Worm (Caenorhabditis elegans) whole organism, L3 larva: ENCODE data around the gene ZK632.4.

Experiments
- R02D3.7 ChIP-seq: fragments of 150-350 bp; optimal IDR thresholded peaks from 2 replicates; lab custom pipeline; 2014; ENCODE audit warnings: missing biosample characterization, missing genetic modification characterization
- ZK546.5 ChIP-seq: sonication (generic microtip); optimal IDR thresholded peaks from 2 replicates; lab custom pipeline; 2017; ENCODE audit warnings: missing biosample characterization, missing genetic modification characterization
- aly-2 ChIP-seq: fragments of 150-350 bp; optimal IDR thresholded peaks from 2 replicates; lab custom pipeline; 2014; ENCODE audit warnings: missing biosample characterization, missing genetic modification characterization
- ama-1 ChIP-seq: fragments of 150-350 bp; optimal IDR thresholded peaks from 2 replicates; lab custom pipeline; 2018
- ceh-16 ChIP-seq: sonication (generic microtip); optimal IDR thresholded peaks from 2 replicates; lab custom pipeline; 2017; ENCODE audit warnings: missing biosample characterization, missing genetic modification characterization
- ceh-28 ChIP-seq: fragments of 150-350 bp; optimal IDR thresholded peaks from 2 replicates; lab custom pipeline; 2014; ENCODE audit warnings: missing biosample characterization, missing genetic modification reagents, missing genetic modification characterization
- ceh-82 ChIP-seq: fragments of 150-350 bp; optimal IDR thresholded peaks from 2 replicates; lab custom pipeline; 2014; ENCODE audit warnings: missing biosample characterization, missing genetic modification characterization
- ceh-9 ChIP-seq: sonication (generic microtip); optimal IDR thresholded peaks from 2 replicates; lab custom pipeline; 2018; ENCODE audit warnings: missing biosample characterization, missing genetic modification characterization
- daf-12 ChIP-seq: fragments of 150-350 bp; optimal IDR thresholded peaks from 2 replicates; lab custom pipeline; 2014; ENCODE audit warnings: missing biosample characterization, missing genetic modification reagents, missing genetic modification characterization
- egl-27 ChIP-seq: sonication (generic microtip); optimal IDR thresholded peaks from 4 replicates; lab custom pipeline; 2017; ENCODE audit warnings: missing biosample characterization, missing genetic modification reagents, missing genetic modification characterization
- egl-5 ChIP-seq: fragments of 150-350 bp; optimal IDR thresholded peaks from 2 replicates; lab custom pipeline; 2017; ENCODE audit warnings: missing biosample characterization, missing genetic modification reagents, missing genetic modification characterization, inconsistent platforms
- elt-1 ChIP-seq: fragments of 150-350 bp; optimal IDR thresholded peaks from 2 replicates; lab custom pipeline; 2014; ENCODE audit warnings: missing biosample characterization, missing genetic modification characterization
- elt-2 ChIP-seq: sonication (generic microtip); optimal IDR thresholded peaks from 2 replicates; lab custom pipeline; 2016; ENCODE audit warnings: missing genetic modification reagents, mild to moderate bottlenecking, missing genetic modification characterization, missing compliant biosample characterization
- elt-3 ChIP-seq, 3 experiments: fragments of 150-350 bp in 1 of 3; sonication (generic microtip) in 2 of 3; optimal IDR thresholded peaks; 2 replicates in 2 of 3; 4 replicates in 1 of 3; lab custom pipeline; 2014 to 2017; ENCODE audit warnings: missing biosample characterization in 3 of 3, missing genetic modification characterization in 3 of 3
- eor-1 ChIP-seq, 2 experiments: fragments of 150-350 bp; optimal IDR thresholded peaks; 2 replicates each; lab custom pipeline; 2014 to 2018; ENCODE audit warnings: missing biosample characterization in 2 of 2, missing genetic modification characterization in 2 of 2
- fkh-10 ChIP-seq: sonication (generic microtip); optimal IDR thresholded peaks from 2 replicates; lab custom pipeline; 2017; ENCODE audit warnings: missing biosample characterization, missing genetic modification reagents, missing genetic modification characterization
- fkh-2 ChIP-seq: fragments of 150-350 bp; optimal IDR thresholded peaks from 2 replicates; lab custom pipeline; 2014; ENCODE audit warnings: missing biosample characterization, missing genetic modification reagents, missing genetic modification characterization
- hmg-11 ChIP-seq: sonication (generic microtip); optimal IDR thresholded peaks from 2 replicates; lab custom pipeline; 2016; ENCODE audit warnings: missing genetic modification characterization, missing compliant biosample characterization
- jun-1 ChIP-seq: fragments of 150-350 bp; optimal IDR thresholded peaks from 2 replicates; lab custom pipeline; 2014; ENCODE audit warnings: missing biosample characterization, missing genetic modification reagents, missing genetic modification characterization
- lin-15B ChIP-seq: fragments of 150-350 bp; optimal IDR thresholded peaks from 2 replicates; lab custom pipeline; 2014; ENCODE audit warnings: missing biosample characterization, missing genetic modification characterization
- lin-39 ChIP-seq: fragments of 150-350 bp; optimal IDR thresholded peaks from 2 replicates; lab custom pipeline; 2018; ENCODE audit warnings: missing biosample characterization, missing genetic modification reagents, missing genetic modification characterization
- lsy-12 ChIP-seq: sonication (generic microtip); optimal IDR thresholded peaks from 2 replicates; lab custom pipeline; 2016; ENCODE audit warnings: mild to moderate bottlenecking, missing genetic modification characterization, missing compliant biosample characterization
- mdl-1 ChIP-seq: fragments of 150-350 bp; optimal IDR thresholded peaks from 2 replicates; lab custom pipeline; 2014; ENCODE audit warnings: missing biosample characterization, missing genetic modification characterization
- mml-1 ChIP-seq: fragments of 150-350 bp; sonication (generic microtip); optimal IDR thresholded peaks from 3 replicates; lab custom pipeline; 2014; ENCODE audit warnings: missing biosample characterization, missing genetic modification characterization
- nfya-1 ChIP-seq: sonication (generic microtip); optimal IDR thresholded peaks from 2 replicates; lab custom pipeline; 2017; ENCODE audit warnings: missing genetic modification characterization, mild to moderate bottlenecking, missing compliant biosample characterization, antibody characterized with exemption, moderate library complexity; ENCODE audit not compliant: insufficient read depth
- nhr-11 ChIP-seq: fragments of 150-350 bp; optimal IDR thresholded peaks from 2 replicates; lab custom pipeline; 2014; ENCODE audit warnings: missing biosample characterization, missing genetic modification characterization
- nhr-23 ChIP-seq: fragments of 150-350 bp; optimal IDR thresholded peaks from 2 replicates; lab custom pipeline; 2014; ENCODE audit warnings: missing biosample characterization, missing genetic modification reagents, missing genetic modification characterization
- nhr-25 ChIP-seq: sonication (generic microtip); optimal IDR thresholded peaks from 2 replicates; lab custom pipeline; 2017; ENCODE audit warnings: missing biosample characterization, missing genetic modification characterization
- nhr-28 ChIP-seq: fragments of 150-350 bp; optimal IDR thresholded peaks from 2 replicates; lab custom pipeline; 2014; ENCODE audit warnings: missing biosample characterization, missing genetic modification characterization
- nhr-43 ChIP-seq: sonication (generic microtip); optimal IDR thresholded peaks from 2 replicates; lab custom pipeline; 2016; ENCODE audit warnings: mild to moderate bottlenecking, missing genetic modification characterization, missing compliant biosample characterization; ENCODE audit not compliant: poor library complexity, severe bottlenecking
- nhr-67 ChIP-seq: fragments of 150-350 bp; optimal IDR thresholded peaks from 2 replicates; lab custom pipeline; 2014; ENCODE audit warnings: missing biosample characterization, missing genetic modification characterization
- nhr-77 ChIP-seq: fragments of 150-350 bp; optimal IDR thresholded peaks from 2 replicates; lab custom pipeline; 2014; ENCODE audit warnings: missing biosample characterization, missing genetic modification characterization
- pha-4 ChIP-seq: fragments of 150-350 bp; optimal IDR thresholded peaks from 2 replicates; lab custom pipeline; 2014; ENCODE audit warnings: missing biosample characterization, missing genetic modification reagents, missing genetic modification characterization
- pqm-1 ChIP-seq: fragments of 150-350 bp; optimal IDR thresholded peaks from 2 replicates; lab custom pipeline; 2017; ENCODE audit warnings: missing biosample characterization, missing genetic modification characterization, inconsistent platforms
- sea-2 ChIP-seq: fragments of 150-350 bp; sonication (generic microtip); optimal IDR thresholded peaks from 4 replicates; lab custom pipeline; 2014; ENCODE audit warnings: missing biosample characterization, missing genetic modification reagents, missing genetic modification characterization
- skn-1 ChIP-seq: fragments of 150-350 bp; optimal IDR thresholded peaks from 2 replicates; lab custom pipeline; 2014; ENCODE audit warnings: missing biosample characterization, missing genetic modification characterization
- snpc-4 ChIP-seq: fragments of 150-350 bp; optimal IDR thresholded peaks from 2 replicates; lab custom pipeline; 2014; ENCODE audit warnings: missing biosample characterization, missing genetic modification characterization
- tbx-2 ChIP-seq: sonication (generic microtip); optimal IDR thresholded peaks from 2 replicates; lab custom pipeline; 2016; ENCODE audit warnings: mild to moderate bottlenecking, missing genetic modification characterization, missing compliant biosample characterization
- unc-39 ChIP-seq: sonication (generic microtip); optimal IDR thresholded peaks from 4 replicates; lab custom pipeline; 2017; ENCODE audit warnings: missing biosample characterization, missing genetic modification characterization
- unc-62 ChIP-seq: fragments of 150-350 bp; sonication (generic microtip); optimal IDR thresholded peaks from 4 replicates; lab custom pipeline; 2014; ENCODE audit warnings: missing biosample characterization, missing genetic modification reagents, missing genetic modification characterization
- zag-1 ChIP-seq: fragments of 150-350 bp; optimal IDR thresholded peaks from 2 replicates; lab custom pipeline; 2014; ENCODE audit warnings: missing biosample characterization, missing genetic modification characterization
- ztf-11 ChIP-seq: fragments of 150-350 bp; optimal IDR thresholded peaks from 2 replicates; lab custom pipeline; 2014; ENCODE audit warnings: missing biosample characterization, missing genetic modification characterization
- ztf-4 ChIP-seq: fragments of 150-350 bp; optimal IDR thresholded peaks from 2 replicates; lab custom pipeline; 2014; ENCODE audit warnings: missing biosample characterization, missing genetic modification characterization

Gene ZK632.4

DNA sequence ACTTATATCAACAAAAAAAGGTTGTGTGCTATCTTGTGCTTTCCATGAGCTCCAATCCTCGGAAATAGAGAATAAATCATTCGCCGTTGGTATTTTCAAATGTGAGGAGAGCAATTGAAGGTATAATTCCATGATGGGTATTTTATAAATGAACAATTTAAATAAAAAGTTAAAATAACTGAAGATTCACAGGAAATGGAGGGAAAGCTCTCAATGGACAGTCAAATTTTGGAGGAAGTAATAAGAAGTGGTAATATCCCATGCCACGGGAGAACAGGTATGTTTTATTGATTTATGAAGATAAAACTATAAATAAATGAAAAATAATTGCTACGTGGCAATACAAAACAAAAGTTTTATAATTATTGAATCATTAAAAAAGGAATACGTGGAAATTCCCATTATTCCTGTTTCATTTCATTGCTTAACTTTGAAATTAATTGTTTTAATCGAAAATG lies 24.1 kb downstream of the ZK632.4 start (continued):
- TF ChIP-seq ZK546.5 = no peak
- TF ChIP-seq lsy-12 (tag; lab: Kevin White, UChicago) = peak; percentile 63
- TF ChIP-seq sea-2 = no peak
- no peak for TF ChIP-seq R02D3.7
- TF ChIP-seq aly-2 = peak; percentile 65
- TF ChIP-seq pqm-1 (tag; lab: Kevin White, UChicago) = no peak
- no peak for TF ChIP-seq ceh-16 (tag; lab: Kevin White, UChicago)

DNA sequence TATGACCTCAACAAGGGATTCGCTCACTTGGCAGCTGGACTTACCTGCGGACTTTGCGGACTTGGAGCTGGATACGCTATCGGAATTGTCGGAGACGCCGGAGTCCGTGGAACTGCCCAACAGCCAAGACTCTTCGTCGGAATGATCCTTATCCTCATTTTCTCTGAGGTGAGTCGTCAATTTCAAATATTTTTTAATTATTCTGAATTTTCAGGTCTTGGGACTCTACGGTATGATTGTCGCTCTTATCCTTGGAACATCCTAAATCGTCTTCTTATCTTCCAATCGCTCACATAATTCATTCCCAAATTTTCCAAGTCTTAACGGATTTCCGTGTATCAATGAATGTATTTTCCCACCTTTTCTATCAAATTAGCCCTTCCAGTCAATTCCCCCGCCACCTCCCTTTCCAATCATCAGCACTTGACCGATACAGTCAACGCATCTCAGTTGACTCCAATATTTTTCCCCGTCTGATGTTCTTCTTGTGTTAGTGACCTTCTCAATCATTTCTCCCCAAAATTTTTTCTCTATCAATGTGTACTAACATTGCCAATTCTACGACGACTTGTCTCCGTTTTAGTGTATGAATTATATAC lies 24.7 kb downstream of the ZK632.4 start, which contains the start of gene R10E11.6:
Gene R10E11.6, plus strand, starts transcription at position 524 of the 599 bp plus-strand sequence.
- TF ChIP-seq nfya-1 (no peak), nhr-77 (tag; lab: Kevin White, UChicago) (no peak), ceh-16 (tag; lab: Kevin White, UChicago) (no peak), jun-1 (tag; lab: Kevin White, UChicago) (no peak), mml-1 (tag; lab: Kevin White, UChicago) (no peak), nhr-11 (tag; lab: Kevin White, UChicago) (no peak), snpc-4 (tag; lab: Kevin White, UChicago) (no peak), fkh-10 (no peak), egl-27 (tag; lab: Kevin White, UChicago) (no peak), ceh-9 (tag; lab: Kevin White, UChicago) (no peak), unc-62 (GFP tag; lab: Kevin White, UChicago) (no peak), skn-1 (no peak), ZK546.5 (no peak), zag-1 (tag; lab: Kevin White, UChicago) (no peak), nhr-28 (no peak), lin-39 (tag; lab: Kevin White, UChicago) (no peak)

DNA sequence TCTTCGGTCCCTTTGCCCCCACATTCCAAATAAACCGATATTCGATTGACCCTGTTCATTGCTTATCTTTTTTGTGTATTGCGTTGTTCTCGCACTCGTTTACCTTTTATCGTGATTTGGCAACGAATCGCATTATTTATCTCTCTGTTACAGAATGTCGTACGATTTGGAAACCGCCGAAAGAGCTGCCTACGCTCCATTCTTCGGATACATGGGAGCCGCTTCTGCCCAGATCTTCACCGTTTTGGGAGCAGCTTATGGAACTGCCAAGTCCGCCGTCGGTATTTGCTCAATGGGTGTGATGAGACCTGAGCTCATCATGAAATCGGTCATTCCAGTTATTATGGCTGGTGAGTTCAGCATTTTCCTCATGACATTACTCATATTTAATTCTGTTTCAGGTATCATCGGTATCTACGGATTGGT lies 25.2 kb downstream of the ZK632.4 start, which contains the start of gene vha-2:
Gene vha-2, plus strand, starts transcription at position 154 of the 426 bp plus-strand sequence.
- TF ChIP-seq jun-1 (tag; lab: Kevin White, UChicago) = no peak
- TF ChIP-seq tbx-2 = no peak
- TF ChIP-seq R02D3.7 = no peak
- no peak for TF ChIP-seq ceh-16 (tag; lab: Kevin White, UChicago)
- no peak for TF ChIP-seq egl-5 (tag; lab: Kevin White, UChicago)
- TF ChIP-seq lsy-12 (tag; lab: Kevin White, UChicago) = no peak
- TF ChIP-seq ceh-9 (tag; lab: Kevin White, UChicago) = no peak
- TF ChIP-seq pha-4 (tag; lab: Kevin White, UChicago) = no peak
- no peak for TF ChIP-seq hmg-11 (tag; lab: Kevin White, UChicago)
- peak; percentile 15 for TF ChIP-seq elt-2
- no peak for TF ChIP-seq elt-3 (tag; optimal IDR thresholded peaks at IDR 0.05; lab: Kevin White, UChicago)
- TF ChIP-seq zag-1 (tag; lab: Kevin White, UChicago) = no peak
- no peak for TF ChIP-seq ztf-11 (tag; lab: Kevin White, UChicago)
- TF ChIP-seq ztf-4 (tag; lab: Kevin White, UChicago) = no peak
- no peak for TF ChIP-seq egl-27 (tag; lab: Kevin White, UChicago)
- TF ChIP-seq ceh-28 (tag; lab: Kevin White, UChicago) = no peak
- peak; percentile 37 for TF ChIP-seq nhr-43 (tag; lab: Kevin White, UChicago)
- no peak for TF ChIP-seq fkh-10
- TF ChIP-seq ama-1 (lab: Kevin White, UChicago) = peak; percentile 75
- no peak for TF ChIP-seq nhr-28
- TF ChIP-seq nhr-23 = no peak
- no peak for TF ChIP-seq mml-1 (tag; lab: Kevin White, UChicago)
- TF ChIP-seq ZK546.5 = no peak
- no peak for TF ChIP-seq daf-12
- TF ChIP-seq mdl-1 (tag; lab: Kevin White, UChicago) = no peak

DNA sequence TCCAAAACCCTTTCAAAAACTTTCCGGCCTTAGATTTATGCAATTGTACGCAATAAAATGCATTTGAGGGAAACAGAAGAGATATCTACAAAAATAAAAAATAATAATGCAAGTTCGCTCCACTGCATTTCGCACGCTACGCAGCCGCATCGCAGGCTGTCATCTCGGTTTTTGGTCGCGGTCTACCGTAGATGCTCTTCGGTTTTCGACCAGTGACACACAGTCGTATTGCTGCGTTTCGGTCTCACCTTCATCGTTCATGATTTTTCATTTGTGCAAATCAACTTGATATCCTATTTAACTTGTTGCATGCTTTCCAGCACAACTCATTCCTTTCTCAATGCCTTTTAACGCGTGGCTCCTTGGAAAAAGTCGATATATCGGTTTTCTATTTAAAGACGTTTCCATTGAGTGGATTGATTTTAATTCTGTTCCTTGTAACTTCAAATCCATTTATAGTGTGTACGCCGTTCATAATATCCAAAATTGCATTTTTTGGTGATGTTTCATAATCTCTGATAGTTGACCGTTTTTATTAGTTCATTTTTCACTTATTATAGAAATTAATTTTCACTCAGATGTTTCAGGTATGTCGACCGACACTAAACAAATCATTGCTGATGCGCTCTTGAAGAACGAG lies 26.5 kb downstream of the ZK632.4 start, which contains the start of gene vha-1:
Gene vha-1, plus strand, starts transcription at position 590 of the 640 bp plus-strand sequence.
- TF ChIP-seq ceh-82 (tag; lab: Kevin White, UChicago) = no peak
- TF ChIP-seq mdl-1 (tag; lab: Kevin White, UChicago) = no peak
- peak; percentile 94 for TF ChIP-seq pqm-1 (tag; lab: Kevin White, UChicago)
- no peak for TF ChIP-seq fkh-2
- TF ChIP-seq sea-2 = no peak
- no peak for TF ChIP-seq elt-1 (tag; lab: Kevin White, UChicago)
- peak; percentile 59 for TF ChIP-seq R02D3.7
- peak; percentile 98 for TF ChIP-seq lin-15B (tag; lab: Kevin White, UChicago)
- TF ChIP-seq pha-4 (tag; lab: Kevin White, UChicago) = peak; percentile 92
- TF ChIP-seq lsy-12 (tag; lab: Kevin White, UChicago) = peak; percentile 80
- peak; percentile 63 for TF ChIP-seq unc-62 (GFP tag; lab: Kevin White, UChicago)
- peak; percentile 90 for TF ChIP-seq nfya-1
- TF ChIP-seq ama-1 (lab: Kevin White, UChicago) = peak; percentile 74
- TF ChIP-seq nhr-25 = peak; percentile 65
- TF ChIP-seq nhr-11 (tag; lab: Kevin White, UChicago) = no peak
- no peak for TF ChIP-seq zag-1 (tag; lab: Kevin White, UChicago)
- TF ChIP-seq eor-1 (tag; optimal IDR thresholded peaks at IDR 0.05; lab: Kevin White, UChicago) = no peak
- TF ChIP-seq nhr-67 (tag; lab: Kevin White, UChicago) = no peak
- peak; percentile 58 for TF ChIP-seq nhr-43 (tag; lab: Kevin White, UChicago)
- no peak for TF ChIP-seq unc-39 (tag; lab: Kevin White, UChicago)
- no peak for TF ChIP-seq tbx-2
- no peak for TF ChIP-seq aly-2
- TF ChIP-seq ZK546.5 = peak; percentile 3
- peak; percentile 73 for TF ChIP-seq nhr-23
- no peak for TF ChIP-seq nhr-28
